Fruit fly (Drosophila melanogaster) whole organism: ENCODE measurements around the gene Dbp73D.

Experiments
- Dll ChIP-seq: fragments of >200 bp; optimal IDR thresholded peaks from 2 replicates; lab custom pipeline; 2017
- pan ChIP-seq: fragments of >200 bp; optimal IDR thresholded peaks from 2 replicates; lab custom pipeline; 2017
- psq ChIP-seq: fragments of >200 bp; optimal IDR thresholded peaks from 2 replicates; lab custom pipeline; 2017
- usp ChIP-seq: fragments of >200 bp; optimal IDR thresholded peaks from 2 replicates; lab custom pipeline; 2017; ENCODE audit warnings: missing biosample characterization, missing genetic modification characterization, mixed read lengths

DNA sequence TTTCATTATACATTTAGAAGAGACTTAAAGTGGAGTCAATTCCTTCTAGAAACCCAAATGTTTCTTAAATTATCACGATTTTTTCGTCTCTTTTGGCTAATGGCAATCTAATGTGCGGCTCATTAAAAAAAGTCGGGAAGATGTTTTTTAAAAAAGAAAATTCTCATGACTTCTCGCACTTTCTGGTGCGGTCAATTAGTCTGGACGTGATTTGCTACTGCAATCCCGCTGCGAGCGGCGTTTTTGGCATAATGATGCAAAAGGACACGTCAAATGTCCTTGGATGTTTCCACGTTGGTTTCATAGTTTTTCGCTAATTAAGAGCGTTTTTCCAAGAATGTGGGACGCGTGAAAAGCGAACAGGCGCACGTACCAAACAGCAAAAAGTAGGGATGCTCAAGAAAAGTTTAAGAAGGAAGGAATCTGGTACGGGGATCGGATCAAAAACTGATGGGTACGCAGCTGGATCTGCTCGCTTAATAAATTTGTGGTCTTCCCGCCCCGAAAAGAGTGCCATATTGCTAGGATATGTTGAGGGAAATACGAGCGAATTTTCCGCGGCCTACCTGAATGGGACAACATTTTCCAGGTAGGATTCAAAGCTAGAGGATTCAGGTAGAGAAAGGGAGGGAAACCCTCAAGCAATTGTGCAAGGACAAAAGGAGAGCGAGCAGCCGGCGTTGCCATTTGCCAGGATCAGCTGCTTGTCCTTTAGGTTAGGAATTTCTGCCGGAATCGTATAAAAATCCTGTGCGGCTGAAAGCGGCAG is 42.3 kb upstream of the Dbp73D start:
- no peak for TF ChIP-seq Dll
- no peak for TF ChIP-seq psq (lab: Kevin White, UChicago)
- no peak for TF ChIP-seq pan (lab: Kevin White, UChicago)
- TF ChIP-seq usp (GFP tag; lab: Kevin White, UChicago), result no peak
